Worm (Caenorhabditis elegans): ENCODE measurements around the gene marc-1.

DNA sequence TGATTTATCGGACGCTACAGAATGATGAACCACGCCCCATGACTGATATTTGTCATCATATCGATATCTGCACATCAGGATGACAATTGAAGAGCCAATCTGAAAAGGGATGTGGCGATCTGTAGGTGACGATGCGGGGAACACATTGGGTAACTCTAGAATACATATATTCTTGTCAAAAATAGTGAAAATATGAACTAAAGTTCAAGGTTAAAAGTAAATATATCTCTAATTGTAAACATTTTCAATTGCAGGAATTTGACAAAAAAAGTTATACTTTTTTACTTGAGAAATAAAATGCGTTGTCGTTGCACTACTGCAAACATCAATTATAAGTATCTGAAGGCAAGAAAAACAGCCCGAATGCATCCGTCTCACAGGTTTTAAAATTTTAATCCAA lies 13.4 kb downstream of the marc-1 start, which contains the start of gene F58E6.6:
- TF ChIP-seq nhr-77 (tag; optimal IDR thresholded peaks at IDR 0.05) (no peak), egl-27 (tag; optimal IDR thresholded peaks at IDR 0.05) (no peak), ama-1 (optimal IDR thresholded peaks at IDR 0.05) (no peak), nhr-10 (tag; optimal IDR thresholded peaks at IDR 0.05) (no peak), elt-1 (tag; optimal IDR thresholded peaks at IDR 0.05) (no peak), lsy-2 (tag; optimal IDR thresholded peaks at IDR 0.05) (no peak), ztf-11 (tag; optimal IDR thresholded peaks at IDR 0.05) (no peak), lin-13 (GFP tag; optimal IDR thresholded peaks at IDR 0.05) (no peak), crh-2 (tag; optimal IDR thresholded peaks at IDR 0.05) (no peak), R02D3.7 (tag; optimal IDR thresholded peaks at IDR 0.05) (no peak), aly-2 (tag; optimal IDR thresholded peaks at IDR 0.05) (no peak), nhr-11 (tag; optimal IDR thresholded peaks at IDR 0.05) (no peak), unc-62 (GFP tag; optimal IDR thresholded peaks at IDR 0.05) (no peak)
